Worm (Caenorhabditis elegans) whole organism, L4 larva: ENCODE measurements around the gene C34B4.3.

Experiments used
- dmd-8 ChIP-seq: fragments of 200-800 bp; sonication (Bioruptor generic); IDR thresholded peaks from 2 replicates; pipeline ENCODE4 v1.3.6; 2022; ENCODE audit warnings: missing genetic modification characterization, missing compliant biosample characterization
- fkh-10 ChIP-seq: fragments of 150-350 bp; optimal IDR thresholded peaks from 2 replicates; lab custom pipeline; 2014; ENCODE audit warnings: missing biosample characterization, missing genetic modification reagents, missing genetic modification characterization
- jun-1 ChIP-seq: fragments of 150-350 bp; optimal IDR thresholded peaks from 2 replicates; lab custom pipeline; 2014; ENCODE audit warnings: missing biosample characterization, missing genetic modification reagents, missing genetic modification characterization
- lin-1 ChIP-seq: fragments of 200-800 bp; sonication (Bioruptor generic); IDR thresholded peaks from 2 replicates; pipeline ENCODE4 v1.3.6; 2022; ENCODE audit warnings: missing genetic modification reagents, missing genetic modification characterization, missing compliant biosample characterization
- nhr-237 ChIP-seq: sonication (generic microtip); optimal IDR thresholded peaks from 2 replicates; lab custom pipeline; 2017; ENCODE audit warnings: missing biosample characterization, missing genetic modification characterization
- skn-1 ChIP-seq: fragments of 150-350 bp; optimal IDR thresholded peaks from 2 replicates; lab custom pipeline; 2014; ENCODE audit warnings: missing biosample characterization, missing genetic modification characterization
- zip-11 ChIP-seq: fragments of 200-800 bp; sonication (Bioruptor generic); IDR thresholded peaks from 2 replicates; pipeline ENCODE4 v1.3.6; 2022; ENCODE audit warnings: missing genetic modification characterization, missing compliant biosample characterization

DNA sequence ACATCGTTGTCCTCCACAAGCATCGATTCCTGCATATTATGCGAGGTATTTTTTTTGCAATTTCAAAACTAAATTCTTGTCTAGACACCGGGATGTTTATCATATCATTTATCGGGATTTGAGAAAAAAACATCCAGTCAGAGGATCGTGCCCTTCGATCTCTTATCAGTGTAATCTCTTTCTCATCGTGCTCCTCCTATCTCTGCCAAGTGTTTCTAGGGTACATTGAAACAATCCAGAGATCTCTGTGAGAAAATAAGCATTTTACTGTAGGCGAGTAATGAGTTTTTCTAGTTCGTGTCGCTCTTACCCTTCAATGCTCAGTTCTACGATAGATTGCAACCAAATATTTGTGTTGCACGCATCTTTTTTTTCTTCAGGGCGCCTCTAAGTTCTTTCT, 17.5 kb upstream of the C34B4.3 start:
- no peak for TF ChIP-seq nhr-237 (tag; lab: Kevin White, UChicago)
- TF ChIP-seq dmd-8 (GFP tag; lab: Robert Waterston, UW), result no peak
- TF ChIP-seq jun-1, result no peak
- no peak for TF ChIP-seq zip-11
- no peak for TF ChIP-seq lin-1 (GFP tag; lab: Robert Waterston, UW)
- no peak for TF ChIP-seq skn-1 (tag; lab: Kevin White, UChicago)
- TF ChIP-seq fkh-10 (GFP tag; lab: Kevin White, UChicago), result no peak
